Fruit fly (Drosophila melanogaster): ENCODE results near the gene GstT3.

- peak; percentile 61 for TF ChIP-seq CG17806 (tag; optimal IDR thresholded peaks at IDR 0.05)
- TF ChIP-seq CG8159 (tag; optimal IDR thresholded peaks at IDR 0.05) = peak; percentile 78
- TF ChIP-seq D1 (tag; optimal IDR thresholded peaks at IDR 0.05) = peak; percentile 45
- TF ChIP-seq Pif1A (GFP tag; optimal IDR thresholded peaks at IDR 0.05) = peak; percentile 72
- no peak for TF ChIP-seq gl (tag; optimal IDR thresholded peaks at IDR 0.05)
These were observed 21.5 kb downstream of the GstT3 start for dm6 chrX:20488701-20489122.
